Worm (Caenorhabditis elegans) whole organism, L4 larva: Measurements from ENCODE around the gene ZC239.4.
"Not testable (repeated sequence)": the region's sequence is repeated elsewhere in the genome, so short reads cannot be mapped to it uniquely, and the experiment has no call there.

Source experiments
- D1046.2 ChIP-seq: fragments of 200-800 bp; sonication (Bioruptor generic); IDR thresholded peaks from 2 replicates; pipeline ENCODE4 v1.3.6; 2022; ENCODE audit warnings: missing genetic modification characterization, missing compliant biosample characterization
- F26F4.8 ChIP-seq: fragments of 200-800 bp; sonication (Bioruptor generic); conservative IDR thresholded peaks from 2 replicates; pipeline ENCODE4 v1.3.6; 2022; ENCODE audit warnings: missing genetic modification characterization, missing compliant biosample characterization
- F37D6.2 ChIP-seq: sonication (generic microtip); optimal IDR thresholded peaks from 2 replicates; lab custom pipeline; 2016; ENCODE audit warnings: mild to moderate bottlenecking, missing genetic modification characterization, missing compliant biosample characterization
- aha-1 ChIP-seq: fragments of 150-350 bp; peaks from one replicate; lab custom pipeline; 2014; ENCODE audit warnings: missing biosample characterization, missing genetic modification characterization
- attf-4 ChIP-seq: sonication (generic microtip); optimal IDR thresholded peaks from 3 replicates; lab custom pipeline; 2017; ENCODE audit warnings: missing biosample characterization, missing genetic modification characterization
- ceh-28 ChIP-seq: fragments of 150-350 bp; optimal IDR thresholded peaks from 2 replicates; lab custom pipeline; 2014; ENCODE audit warnings: missing biosample characterization, missing genetic modification reagents, missing genetic modification characterization
- daf-16 ChIP-seq, 3 experiments: sonication (generic microtip); optimal IDR thresholded peaks; 2 replicates each; lab custom pipeline; 2016 to 2017; ENCODE audit warnings: missing genetic modification characterization in 3 of 3, missing genetic modification reagents in 3 of 3, mild to moderate bottlenecking in 2 of 3, missing compliant biosample characterization in 2 of 3, missing biosample characterization in 1 of 3, moderate library complexity in 1 of 3
- dpl-1 ChIP-seq: fragments of 150-350 bp; optimal IDR thresholded peaks from 2 replicates; lab custom pipeline; 2014; ENCODE audit warnings: missing biosample characterization, missing genetic modification reagents, missing genetic modification characterization
- duxl-1 ChIP-seq: sonication (generic microtip); optimal IDR thresholded peaks from 2 replicates; lab custom pipeline; 2016; ENCODE audit warnings: mild to moderate bottlenecking, missing genetic modification characterization, moderate library complexity, missing compliant biosample characterization; ENCODE audit not compliant: poor library complexity
- hlh-11 ChIP-seq: fragments of 200-800 bp; sonication (Bioruptor generic); optimal IDR thresholded peaks from 2 replicates; lab custom pipeline; 2018; ENCODE audit warnings: mild to moderate bottlenecking, missing genetic modification characterization, missing compliant biosample characterization
- hlh-30 ChIP-seq: sonication (generic microtip); optimal IDR thresholded peaks from 2 replicates; lab custom pipeline; 2017; ENCODE audit warnings: antibody characterized with exemption, mild to moderate bottlenecking, missing genetic modification characterization, missing compliant biosample characterization; ENCODE audit not compliant: insufficient read depth
- hmg-1.1 ChIP-seq: fragments of 200-800 bp; sonication (Bioruptor generic); IDR thresholded peaks from 2 replicates; pipeline ENCODE4 v1.3.6; 2022; ENCODE audit warnings: missing genetic modification reagents, missing genetic modification characterization, missing compliant biosample characterization
- lir-3 ChIP-seq: sonication (generic microtip); optimal IDR thresholded peaks from 2 replicates; lab custom pipeline; 2016; ENCODE audit warnings: mild to moderate bottlenecking, missing genetic modification characterization, missing compliant biosample characterization
- mdl-1 ChIP-seq, 2 experiments: fragments of 150-350 bp in 1 of 2; sonication (generic microtip) in 1 of 2; optimal IDR thresholded peaks; 2 replicates each; lab custom pipeline; 2014 to 2017; ENCODE audit warnings: missing biosample characterization in 2 of 2, missing genetic modification characterization in 2 of 2
- mes-2 ChIP-seq: sonication (generic microtip); optimal IDR thresholded peaks from 2 replicates; lab custom pipeline; 2016; ENCODE audit warnings: missing genotype, mild to moderate bottlenecking, missing genetic modification characterization, missing compliant biosample characterization; ENCODE audit not compliant: poor library complexity, severe bottlenecking
- nhr-237 ChIP-seq: sonication (generic microtip); optimal IDR thresholded peaks from 2 replicates; lab custom pipeline; 2017; ENCODE audit warnings: missing biosample characterization, missing genetic modification characterization
- nhr-25 ChIP-seq: sonication (generic microtip); optimal IDR thresholded peaks from 2 replicates; lab custom pipeline; 2017; ENCODE audit warnings: missing genetic modification characterization, mild to moderate bottlenecking, missing compliant biosample characterization, antibody characterized with exemption, moderate library complexity, borderline replicate concordance; ENCODE audit not compliant: insufficient read depth
- nhr-28 ChIP-seq: fragments of 150-350 bp; optimal IDR thresholded peaks from 2 replicates; lab custom pipeline; 2014; ENCODE audit warnings: missing biosample characterization, missing genetic modification characterization
- nhr-48 ChIP-seq: sonication (generic microtip); optimal IDR thresholded peaks from 2 replicates; lab custom pipeline; 2016; ENCODE audit warnings: mild to moderate bottlenecking, missing genetic modification characterization, missing compliant biosample characterization
- nhr-77 ChIP-seq: fragments of 150-350 bp; optimal IDR thresholded peaks from 2 replicates; lab custom pipeline; 2014; ENCODE audit warnings: missing biosample characterization, missing genetic modification characterization
- pha-4 ChIP-seq, 2 experiments: fragments of 150-350 bp in 1 of 2; fragments of 200-800 bp in 1 of 2; sonication (Bioruptor generic) in 1 of 2; IDR thresholded peaks in 1 of 2; optimal IDR thresholded peaks in 1 of 2; 2 replicates each; pipeline versions ENCODE4 v1.3.6 to Lab custom; 2014 to 2022; ENCODE audit warnings: missing genetic modification characterization in 2 of 2, missing genetic modification reagents in 2 of 2, missing biosample characterization in 1 of 2, missing compliant biosample characterization in 1 of 2
- php-3 ChIP-seq: fragments of 200-800 bp; sonication (Bioruptor generic); IDR thresholded peaks from 2 replicates; pipeline ENCODE4 v1.3.6; 2022; ENCODE audit warnings: missing genetic modification reagents, missing genetic modification characterization, missing compliant biosample characterization
- rbr-2 ChIP-seq: sonication (generic microtip); optimal IDR thresholded peaks from 2 replicates; lab custom pipeline; 2016; ENCODE audit warnings: missing genotype, missing genetic modification characterization, missing compliant biosample characterization
- sdz-12 ChIP-seq: fragments of 200-800 bp; sonication (Bioruptor generic); optimal IDR thresholded peaks from 2 replicates; lab custom pipeline; 2018; ENCODE audit warnings: mild to moderate bottlenecking, missing genetic modification characterization, missing compliant biosample characterization
- tra-1 ChIP-seq: fragments of 200-800 bp; sonication (Bioruptor generic); IDR thresholded peaks from 2 replicates; pipeline ENCODE4 v1.3.6; 2022; ENCODE audit warnings: missing genetic modification reagents, missing genetic modification characterization, missing compliant biosample characterization
- unc-39 ChIP-seq: sonication (generic microtip); optimal IDR thresholded peaks from 2 replicates; lab custom pipeline; 2017; ENCODE audit warnings: missing biosample characterization, missing genetic modification characterization
- unc-62 ChIP-seq, 3 experiments: fragments of 150-350 bp in 1 of 3; sonication (generic microtip); optimal IDR thresholded peaks in 2 of 3; peaks in 1 of 3; 1 replicate in 1 of 3; 2 replicates in 2 of 3; lab custom pipeline; 2014 to 2017; ENCODE audit warnings: missing biosample characterization in 3 of 3, missing genetic modification characterization in 3 of 3, missing genetic modification reagents in 3 of 3, missing genotype in 1 of 3
- zfp-2 ChIP-seq: sonication (generic microtip); optimal IDR thresholded peaks from 2 replicates; lab custom pipeline; 2016; ENCODE audit warnings: mild to moderate bottlenecking, missing genetic modification characterization, missing compliant biosample characterization

Gene ZC239.4

DNA sequence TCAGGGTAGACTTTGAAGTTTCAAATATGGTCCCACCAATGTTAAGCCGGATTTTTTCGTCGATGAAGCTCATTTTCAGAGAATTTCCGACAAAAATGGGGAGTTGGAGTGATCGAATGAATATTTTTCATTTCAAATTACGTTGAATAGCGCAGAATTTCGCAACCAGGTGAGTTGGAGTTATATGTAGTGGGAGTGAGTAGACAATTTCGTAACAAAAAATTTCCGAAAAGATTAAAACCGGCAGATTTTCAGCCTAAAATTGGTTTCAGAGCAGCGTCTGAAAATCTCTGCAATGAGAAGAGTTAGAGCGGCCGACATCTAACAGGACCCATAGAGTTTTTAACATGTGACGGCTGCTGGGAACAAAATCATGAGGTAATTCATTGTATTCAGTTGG, 5.3 kb upstream of the ZC239.4 start, which contains the start of gene sdz-35:
sdz-35 (minus strand) TSS at position 101 of the 400 bp plus-strand sequence.
- no peak for TF ChIP-seq tra-1

DNA sequence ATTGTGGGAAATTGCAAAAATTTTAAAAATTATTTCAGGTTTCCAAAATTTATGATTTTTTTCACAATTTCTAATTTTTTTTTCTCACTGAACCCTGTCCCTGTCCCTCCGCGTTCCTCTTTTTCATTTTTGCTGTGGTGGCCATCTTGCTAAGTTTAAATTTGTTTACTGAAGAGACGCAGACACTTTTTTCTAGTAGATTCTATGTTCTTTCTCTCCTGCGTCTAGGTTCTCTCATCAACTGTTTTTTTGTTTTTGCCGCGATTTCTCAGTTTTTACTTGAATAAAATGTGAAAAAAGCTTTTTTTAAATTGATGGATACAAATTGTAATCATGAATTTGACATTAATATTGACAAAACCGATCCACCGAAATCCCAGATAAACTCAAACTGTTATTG, 4.7 kb upstream of the ZC239.4 start, which contains the start of gene ZC239.6:
ZC239.6 (plus strand) TSS at position 381 of the 400 bp plus-strand sequence.
- no peak for TF ChIP-seq nhr-25 (tag; lab: Kevin White, UChicago)
- no peak for TF ChIP-seq nhr-77 (tag; lab: Kevin White, UChicago)
- TF ChIP-seq hlh-11 (tag; lab: Kevin White, UChicago): peak; percentile 35
- TF ChIP-seq sdz-12 (GFP tag; lab: Kevin White, UChicago): no peak
- no peak for TF ChIP-seq mes-2 (tag; lab: Kevin White, UChicago)
- TF ChIP-seq hlh-30 (tag; lab: Kevin White, UChicago): peak; percentile 9
- no peak for TF ChIP-seq mdl-1 (tag; optimal IDR thresholded peaks at IDR 0.05; lab: Kevin White, UChicago)
- no peak for TF ChIP-seq ceh-28
- TF ChIP-seq hmg-1.1: 0 out of 2 replicates have a peak, but pooled peaks have one; percentile 22
- no peak for TF ChIP-seq lir-3 (tag; lab: Kevin White, UChicago)
- no peak for TF ChIP-seq nhr-48 (tag; lab: Kevin White, UChicago)
- TF ChIP-seq zfp-2: no peak
- no peak for TF ChIP-seq pha-4 (GFP tag; IDR thresholded peaks at IDR 0.05; lab: Robert Waterston, UW)
- peak; percentile 22 for TF ChIP-seq pha-4 (tag; optimal IDR thresholded peaks at IDR 0.05; lab: Kevin White, UChicago)
- TF ChIP-seq F26F4.8 (GFP tag; lab: Robert Waterston, UW): no peak
- no peak for TF ChIP-seq tra-1
- TF ChIP-seq daf-16 (GFP tag; optimal IDR thresholded peaks at IDR 0.05; lab: Kevin White, UChicago): peak in 1 of 2 experiments; percentile 68
- TF ChIP-seq daf-16 (tag; optimal IDR thresholded peaks at IDR 0.05; lab: Kevin White, UChicago): no peak
- TF ChIP-seq unc-39 (tag; lab: Kevin White, UChicago): no peak
- TF ChIP-seq dpl-1: no peak
- no peak for TF ChIP-seq F37D6.2 (tag; lab: Kevin White, UChicago)
- no peak for TF ChIP-seq nhr-237 (tag; lab: Kevin White, UChicago)
- TF ChIP-seq rbr-2 (tag; lab: Kevin White, UChicago): peak; percentile 32
- TF ChIP-seq attf-4 (tag; lab: Kevin White, UChicago): no peak

DNA sequence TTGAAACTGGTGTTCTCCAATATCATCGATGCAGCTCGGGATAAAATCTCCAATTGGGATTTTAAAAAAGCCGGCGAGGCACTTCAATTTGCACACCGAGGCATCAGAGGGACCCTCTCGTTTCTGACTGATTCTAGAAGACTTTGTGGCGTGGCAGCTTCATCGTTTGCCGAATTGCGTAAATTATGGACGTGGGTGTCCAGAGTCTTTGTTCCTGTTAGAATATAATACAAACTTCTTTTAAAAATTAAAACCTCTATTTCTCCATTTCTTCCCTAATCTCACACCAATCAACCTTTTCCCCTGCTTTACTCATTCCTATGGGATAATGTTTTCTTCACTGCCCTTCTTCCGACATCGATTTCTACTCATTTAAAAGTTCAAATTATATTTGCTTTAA, 3.6 kb upstream of the ZC239.4 start, which contains the start of gene ZC239.5:
ZC239.5 (plus strand) TSS at position 301 of the 400 bp plus-strand sequence.
- TF ChIP-seq php-3 (GFP tag; lab: Robert Waterston, UW) (no peak), unc-62 (GFP tag; optimal IDR thresholded peaks at IDR 0.05 in 1 of 2; lab: Kevin White, UChicago) (peak in 1 of 2 experiments; percentile 56), unc-62 (tag; optimal IDR thresholded peaks at IDR 0.05; lab: Kevin White, UChicago) (no peak), D1046.2 (GFP tag; lab: Robert Waterston, UW) (0 out of 2 replicates have a peak, but pooled peaks have one; percentile 12), daf-16 (GFP tag; optimal IDR thresholded peaks at IDR 0.05; lab: Kevin White, UChicago) (no peak), daf-16 (tag; optimal IDR thresholded peaks at IDR 0.05; lab: Kevin White, UChicago) (no peak)
- TF ChIP-seq, all 104 proteins: peak for 2

- TF ChIP-seq duxl-1, lir-3, nhr-28 (tag; lab: Kevin White, UChicago): not testable (repeated sequence)
Measured at ce11 chrII:3215762-3216161, 1.8 kb downstream of the ZC239.4 start, which contains the start of gene ZC239.3. Gene ZC239.3, plus strand, starts transcription at chrII:3216062.

- TF ChIP-seq aha-1 (tag; lab: Kevin White, UChicago) (peak; percentile 21), dpl-1 (no peak)
Measured at ce11 chrII:3220723-3221122, 6.7 kb downstream of the ZC239.4 start, which contains the start of gene ZC239.22. Gene ZC239.22, minus strand, starts transcription at chrII:3220823.
